Worm (Caenorhabditis elegans) whole organism, young adult: Measurements from ENCODE around the gene C14H10.3.
A peak's percentile ranks its signal among the peaks of the same experiment; 100 is the strongest.

Experiments used
- B0019.2 ChIP-seq: fragments of 200-800 bp; sonication (Bioruptor generic); conservative IDR thresholded peaks from 2 replicates; pipeline ENCODE4 v1.3.6; 2022; ENCODE audit warnings: missing genetic modification reagents, missing genetic modification characterization, missing compliant biosample characterization
- B0035.1 ChIP-seq: sonication (generic microtip); optimal IDR thresholded peaks from 2 replicates; lab custom pipeline; 2016; ENCODE audit warnings: missing genetic modification characterization, mild to moderate bottlenecking, missing compliant biosample characterization, missing genotype, missing genetic modification reagents
- D2030.7 ChIP-seq: fragments of 200-800 bp; sonication (Bioruptor generic); IDR thresholded peaks from 2 replicates; pipeline ENCODE4 v1.3.6; 2022; ENCODE audit warnings: missing genetic modification reagents, missing genetic modification characterization, missing compliant biosample characterization
- F22D6.2 ChIP-seq: sonication (generic microtip); optimal IDR thresholded peaks from 2 replicates; lab custom pipeline; 2016; ENCODE audit warnings: mild to moderate bottlenecking, missing genetic modification characterization, missing compliant biosample characterization
- F37B4.10 ChIP-seq: fragments of 200-800 bp; sonication (Bioruptor generic); IDR thresholded peaks from 2 replicates; pipeline ENCODE4 v1.3.6; 2022; ENCODE audit warnings: missing genetic modification characterization, missing compliant biosample characterization
- F39B2.1 ChIP-seq: fragments of 200-800 bp; sonication (Bioruptor generic); IDR thresholded peaks from 2 replicates; pipeline ENCODE4 v1.3.6; 2022; ENCODE audit warnings: missing genetic modification reagents, missing genetic modification characterization, missing compliant biosample characterization
- F49E8.2 ChIP-seq: sonication (generic microtip); optimal IDR thresholded peaks from 3 replicates; lab custom pipeline; 2017; ENCODE audit warnings: missing genetic modification characterization, mild to moderate bottlenecking, missing compliant biosample characterization, antibody characterized with exemption, moderate library complexity; ENCODE audit not compliant: insufficient read depth
- Y53F4B.3 ChIP-seq: fragments of 200-800 bp; sonication (Bioruptor generic); IDR thresholded peaks from 2 replicates; pipeline ENCODE4 v1.3.6; 2022; ENCODE audit warnings: missing genetic modification reagents, missing genetic modification characterization, missing compliant biosample characterization
- ZK185.1 ChIP-seq: sonication (generic microtip); optimal IDR thresholded peaks from 2 replicates; lab custom pipeline; 2016; ENCODE audit warnings: mild to moderate bottlenecking, missing genetic modification characterization, missing compliant biosample characterization; ENCODE audit not compliant: poor library complexity, severe bottlenecking
- athp-1 ChIP-seq: sonication (generic microtip); optimal IDR thresholded peaks from 2 replicates; lab custom pipeline; 2017; ENCODE audit warnings: mild to moderate bottlenecking, missing genetic modification characterization, missing compliant biosample characterization
- attf-5 ChIP-seq: fragments of 200-800 bp; sonication (Bioruptor generic); optimal IDR thresholded peaks from 2 replicates; lab custom pipeline; 2018; ENCODE audit warnings: mild to moderate bottlenecking, missing genetic modification characterization, missing compliant biosample characterization
- attf-6 ChIP-seq: fragments of 200-800 bp; sonication (Bioruptor generic); IDR thresholded peaks from 2 replicates; pipeline ENCODE4 v1.3.6; 2022; ENCODE audit warnings: missing genetic modification reagents, missing genetic modification characterization, missing compliant biosample characterization
- cebp-1 ChIP-seq, 2 experiments: fragments of 200-800 bp in 1 of 2; sonication (Bioruptor generic) in 1 of 2; sonication (generic microtip) in 1 of 2; IDR thresholded peaks in 1 of 2; optimal IDR thresholded peaks in 1 of 2; 2 replicates each; pipeline versions ENCODE4 v1.3.6 to Lab custom; 2017 to 2022; ENCODE audit warnings: missing compliant biosample characterization in 2 of 2, missing genetic modification characterization in 2 of 2, mild to moderate bottlenecking in 1 of 2, missing genetic modification reagents in 1 of 2, moderate library complexity in 1 of 2
- cebp-2 ChIP-seq: fragments of 200-800 bp; sonication (Bioruptor generic); IDR thresholded peaks from 2 replicates; pipeline ENCODE4 v1.3.6; 2022; ENCODE audit warnings: missing genetic modification characterization, missing compliant biosample characterization
- ceh-27 ChIP-seq: fragments of 200-800 bp; sonication (Bioruptor generic); optimal IDR thresholded peaks from 2 replicates; lab custom pipeline; 2018; ENCODE audit warnings: mild to moderate bottlenecking, missing genetic modification characterization, moderate library complexity, missing compliant biosample characterization
- ceh-91 ChIP-seq: fragments of 200-800 bp; sonication (Bioruptor generic); IDR thresholded peaks from 2 replicates; pipeline ENCODE4 v1.3.6; 2022; ENCODE audit warnings: missing genetic modification reagents, missing genetic modification characterization, missing compliant biosample characterization
- chd-7 ChIP-seq: sonication (generic microtip); optimal IDR thresholded peaks from 2 replicates; lab custom pipeline; 2016; ENCODE audit warnings: mild to moderate bottlenecking, missing genetic modification characterization, moderate library complexity, missing compliant biosample characterization
- dpff-1 ChIP-seq: sonication (generic microtip); optimal IDR thresholded peaks from 2 replicates; lab custom pipeline; 2017; ENCODE audit warnings: mild to moderate bottlenecking, missing genetic modification characterization, missing compliant biosample characterization
- ekl-4 ChIP-seq: fragments of 200-800 bp; sonication (Bioruptor generic); IDR thresholded peaks from 2 replicates; pipeline ENCODE4 v1.3.6; 2022; ENCODE audit warnings: missing genetic modification reagents, missing genetic modification characterization, missing compliant biosample characterization
- hlh-12 ChIP-seq: sonication (generic microtip); optimal IDR thresholded peaks from 2 replicates; lab custom pipeline; 2016; ENCODE audit warnings: missing genetic modification characterization, missing compliant biosample characterization
- hmg-20 ChIP-seq: fragments of 200-800 bp; sonication (Bioruptor generic); IDR thresholded peaks from 2 replicates; pipeline ENCODE4 v1.3.6; 2022; ENCODE audit warnings: missing genetic modification reagents, missing genetic modification characterization, missing compliant biosample characterization
- lin-40 ChIP-seq: sonication (generic microtip); optimal IDR thresholded peaks from 2 replicates; lab custom pipeline; 2016; ENCODE audit warnings: missing genetic modification characterization, mild to moderate bottlenecking, missing compliant biosample characterization, missing genotype, missing genetic modification reagents
- madf-3 ChIP-seq: fragments of 200-800 bp; sonication (Bioruptor generic); IDR thresholded peaks from 2 replicates; pipeline ENCODE4 v1.3.6; 2022; ENCODE audit warnings: missing genetic modification reagents, missing genetic modification characterization, missing compliant biosample characterization
- madf-8 ChIP-seq: fragments of 200-800 bp; sonication (Bioruptor generic); conservative IDR thresholded peaks from 2 replicates; pipeline ENCODE4 v1.3.6; 2022; ENCODE audit warnings: missing genetic modification reagents, missing genetic modification characterization, missing compliant biosample characterization
- mcd-1 ChIP-seq: fragments of 200-800 bp; sonication (Bioruptor generic); IDR thresholded peaks from 2 replicates; pipeline ENCODE4 v1.3.6; 2022; ENCODE audit warnings: missing genetic modification reagents, missing genetic modification characterization, missing compliant biosample characterization
- nfyb-1 ChIP-seq: fragments of 200-800 bp; sonication (Bioruptor generic); IDR thresholded peaks from 2 replicates; pipeline ENCODE4 v1.3.6; 2022; ENCODE audit warnings: missing genetic modification reagents, missing genetic modification characterization, missing compliant biosample characterization
- nhr-27 ChIP-seq: fragments of 200-800 bp; sonication (Bioruptor generic); optimal IDR thresholded peaks from 2 replicates; lab custom pipeline; 2018; ENCODE audit warnings: mild to moderate bottlenecking, missing genetic modification characterization, moderate library complexity, missing compliant biosample characterization
- pbrm-1 ChIP-seq: fragments of 200-800 bp; sonication (Bioruptor generic); IDR thresholded peaks from 2 replicates; pipeline ENCODE4 v1.3.6; 2022; ENCODE audit warnings: missing genetic modification reagents, missing genetic modification characterization, missing compliant biosample characterization
- sea-2 ChIP-seq: fragments of 200-800 bp; sonication (Bioruptor generic); IDR thresholded peaks from 2 replicates; pipeline ENCODE4 v1.3.6; 2022; ENCODE audit warnings: missing genetic modification characterization, missing compliant biosample characterization
- snpc-3.4 ChIP-seq: sonication (generic microtip); optimal IDR thresholded peaks from 2 replicates; lab custom pipeline; 2017; ENCODE audit warnings: missing genetic modification characterization, mild to moderate bottlenecking, missing compliant biosample characterization, antibody characterized with exemption, moderate library complexity, missing genotype, missing genetic modification reagents
- sptf-2 ChIP-seq: fragments of 200-800 bp; sonication (Bioruptor generic); optimal IDR thresholded peaks from 2 replicates; lab custom pipeline; 2018; ENCODE audit warnings: mild to moderate bottlenecking, missing genetic modification characterization, missing compliant biosample characterization
- tbp1 ChIP-seq: fragments of 200-800 bp; sonication (Bioruptor generic); optimal IDR thresholded peaks from 2 replicates; lab custom pipeline; 2018; ENCODE audit warnings: mild to moderate bottlenecking, missing genetic modification characterization, missing compliant biosample characterization
- xnd-1 ChIP-seq: sonication (generic microtip); optimal IDR thresholded peaks from 2 replicates; lab custom pipeline; 2016; ENCODE audit warnings: missing genotype, missing genetic modification reagents, missing genetic modification characterization, missing compliant biosample characterization
- zfh-2 ChIP-seq: fragments of 200-800 bp; sonication (Bioruptor generic); conservative IDR thresholded peaks from 2 replicates; pipeline ENCODE4 v1.3.6; 2022; ENCODE audit warnings: missing genetic modification reagents, missing genetic modification characterization, missing compliant biosample characterization
- ztf-22 ChIP-seq: fragments of 200-800 bp; sonication (Bioruptor generic); optimal IDR thresholded peaks from 2 replicates; lab custom pipeline; 2018; ENCODE audit warnings: mild to moderate bottlenecking, missing genetic modification characterization, moderate library complexity, missing compliant biosample characterization
- ztf-26 ChIP-seq: sonication (generic microtip); optimal IDR thresholded peaks from 2 replicates; lab custom pipeline; 2017; ENCODE audit warnings: missing genetic modification characterization, missing compliant biosample characterization

C14H10.3 gene

ce11 chrX:10240939-10241338 lies 13.0 kb upstream of the C14H10.3 start, which contains the start of gene str-74:
Gene str-74, minus strand, starts transcription at chrX:10241039.
- TF ChIP-seq lin-40 (tag; lab: Kevin White, UChicago) (no peak), F37B4.10 (GFP tag; lab: Robert Waterston, UW) (no peak), xnd-1 (no peak), F22D6.2 (tag; lab: Kevin White, UChicago) (no peak), sptf-2 (GFP tag; lab: Kevin White, UChicago) (no peak), pbrm-1 (GFP tag; lab: Robert Waterston, UW) (no peak), sea-2 (no peak), nfyb-1 (GFP tag; lab: Robert Waterston, UW) (no peak), ceh-27 (GFP tag; lab: Kevin White, UChicago) (no peak), cebp-1 (GFP tag; IDR thresholded peaks at IDR 0.05; lab: Robert Waterston, UW) (no peak), cebp-1 (tag; optimal IDR thresholded peaks at IDR 0.05; lab: Kevin White, UChicago) (no peak), D2030.7 (GFP tag; lab: Robert Waterston, UW) (no peak), athp-1 (tag; lab: Kevin White, UChicago) (no peak), B0019.2 (GFP tag; lab: Robert Waterston, UW) (no peak), tbp1 (no peak), zfh-2 (GFP tag; lab: Robert Waterston, UW) (no peak), ceh-91 (GFP tag; lab: Robert Waterston, UW) (no peak), attf-6 (GFP tag; lab: Robert Waterston, UW) (no peak), ekl-4 (no peak), B0035.1 (tag; lab: Kevin White, UChicago) (no peak), madf-8 (GFP tag; lab: Robert Waterston, UW) (no peak)
- TF ChIP-seq, all 124 proteins: peak for 0

- TF ChIP-seq Y53F4B.3 (GFP tag; lab: Robert Waterston, UW) (no peak), nhr-27 (tag; lab: Kevin White, UChicago) (no peak), chd-7 (tag; lab: Kevin White, UChicago) (no peak), F39B2.1 (GFP tag; lab: Robert Waterston, UW) (no peak), F49E8.2 (tag; lab: Kevin White, UChicago) (no peak), attf-5 (GFP tag; lab: Kevin White, UChicago) (no peak)
These were observed 10.3 kb upstream of the C14H10.3 start for ce11 chrX:10238146-10238749.

ce11 chrX:10236844-10237243 lies 8.9 kb upstream of the C14H10.3 start, which contains the start of gene zipt-13:
Gene zipt-13, minus strand, starts transcription at chrX:10236944.
- TF ChIP-seq lin-40 (tag; lab: Kevin White, UChicago): peak; percentile 16
- TF ChIP-seq ztf-26 (tag; lab: Kevin White, UChicago): no peak
- TF ChIP-seq, all 124 proteins: peak for 1

ce11 chrX:10232395-10232794 lies 4.5 kb upstream of the C14H10.3 start:
- no peak for TF ChIP-seq snpc-3.4
- TF ChIP-seq ztf-22: no peak
- no peak for TF ChIP-seq mcd-1 (GFP tag; lab: Robert Waterston, UW)
- no peak for TF ChIP-seq hlh-12 (tag; lab: Kevin White, UChicago)
- no peak for TF ChIP-seq madf-3 (GFP tag; lab: Robert Waterston, UW)
- TF ChIP-seq cebp-2 (GFP tag; lab: Robert Waterston, UW): no peak
- no peak for TF ChIP-seq dpff-1 (tag; lab: Kevin White, UChicago)
- no peak for TF ChIP-seq sptf-2 (GFP tag; lab: Kevin White, UChicago)
- no peak for TF ChIP-seq attf-5 (GFP tag; lab: Kevin White, UChicago)
- no peak for TF ChIP-seq F39B2.1 (GFP tag; lab: Robert Waterston, UW)
- TF ChIP-seq hmg-20 (GFP tag; lab: Robert Waterston, UW): no peak
- no peak for TF ChIP-seq ZK185.1 (tag; lab: Kevin White, UChicago)
